Fruit fly (Drosophila melanogaster) Kc167 (cell line): ENCODE results near the gene Cpr78Cb.

Experiments
- Myc ChIP-seq: fragments of >200 bp; optimal IDR thresholded peaks from 2 replicates; lab custom pipeline; 2017; ENCODE audit warnings: missing external identifiers
- Sin3A ChIP-seq: fragments of >200 bp; optimal IDR thresholded peaks from 2 replicates; lab custom pipeline; 2018; ENCODE audit warnings: missing external identifiers
- h ChIP-seq: fragments of >200 bp; optimal IDR thresholded peaks from 3 replicates; lab custom pipeline; 2018; ENCODE audit warnings: missing external identifiers
- insv ChIP-seq: fragments of >200 bp; optimal IDR thresholded peaks from 3 replicates; lab custom pipeline; 2018; ENCODE audit warnings: missing external identifiers
- psq ChIP-seq: fragments of >200 bp; optimal IDR thresholded peaks from 2 replicates; lab custom pipeline; 2017; ENCODE audit warnings: missing external identifiers
- ttk ChIP-seq: sonication (Bioruptor generic); optimal IDR thresholded peaks from 2 replicates; lab custom pipeline; 2017; ENCODE audit warnings: missing external identifiers

- no peak for TF ChIP-seq insv (lab: Kevin White, UChicago)
- no peak for TF ChIP-seq h (lab: Kevin White, UChicago)
- no peak for TF ChIP-seq Sin3A (lab: Kevin White, UChicago)
- no peak for TF ChIP-seq ttk
- no peak for TF ChIP-seq Myc (lab: Kevin White, UChicago)
- TF ChIP-seq psq (lab: Kevin White, UChicago), result no peak
Observed at dm6 chr3L:21277897-21278530, 16.3 kb upstream of the Cpr78Cb start.
